Fruit fly (Drosophila melanogaster): ENCODE results near the gene CG15172.

- TF ChIP-seq psq (optimal IDR thresholded peaks at IDR 0.05), result no peak
- TF ChIP-seq Dll (optimal IDR thresholded peaks at IDR 0.05), result no peak
Observed at dm6 chr2L:18980982-18981381, 41.2 kb upstream of the CG15172 start.
